In the genomic region with DNA sequence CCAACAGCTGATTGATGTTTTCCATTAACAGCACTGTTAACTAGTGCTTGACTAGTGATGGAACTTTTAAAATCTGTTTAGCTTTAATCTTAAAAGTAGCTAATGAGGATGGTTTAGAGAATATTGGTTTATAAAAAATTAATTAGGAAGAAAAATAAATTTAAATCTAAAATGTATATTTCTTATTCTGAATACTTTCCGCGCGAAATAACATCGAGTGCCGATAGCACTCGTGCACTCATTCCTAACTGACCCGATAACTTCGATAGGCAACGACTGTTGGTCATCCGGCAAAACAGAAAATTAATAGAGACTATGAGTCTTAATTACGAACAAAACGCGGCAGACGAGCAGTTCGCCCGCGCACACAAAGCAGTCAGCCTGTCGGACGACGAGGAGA, we compare ENCODE assay signal across 5 fruit fly cellular contexts.
TF ChIP-seq lines count a peak whose summit lies in the region.

THG (minus strand) TSS at position 22 of the 400 bp plus-strand sequence.
Rnmt (plus strand) TSS at position 237 of the 400 bp plus-strand sequence.

- no peak for TF ChIP-seq CTCF in whole organism, embryonic (GFP tag; optimal IDR thresholded peaks at IDR 0.05; lab: Kevin White, UChicago)

TF ChIP-seq in whole organism, adult, 20 proteins besides CTCF, POLR2A, EP300 and RAD21 (continues in another document):
- peak; percentile 78 for TF ChIP-seq toe (GFP tag; optimal IDR thresholded peaks at IDR 0.05; lab: Kevin White, UChicago)
- TF ChIP-seq ovo (GFP tag; optimal IDR thresholded peaks at IDR 0.05; lab: Kevin White, UChicago): peak; percentile 28
- no peak for TF ChIP-seq kay (GFP tag; lab: Kevin White, UChicago; ENCODE audit: borderline replicate concordance)
- TF ChIP-seq CG7101 (tag; optimal IDR thresholded peaks at IDR 0.05; lab: Kevin White, UChicago): peak; percentile 83
- TF ChIP-seq cic (GFP tag; optimal IDR thresholded peaks at IDR 0.05; lab: Kevin White, UChicago): no peak
- peak; percentile 71 for TF ChIP-seq CG1620 (GFP tag; optimal IDR thresholded peaks at IDR 0.05; lab: Kevin White, UChicago)
- peak; percentile 70 for TF ChIP-seq CG33017 (tag; optimal IDR thresholded peaks at IDR 0.05; lab: Kevin White, UChicago)
- peak; percentile 43 for TF ChIP-seq tj (GFP tag; optimal IDR thresholded peaks at IDR 0.05; lab: Kevin White, UChicago)
- peak; percentile 75 for TF ChIP-seq CG14711 (tag; optimal IDR thresholded peaks at IDR 0.05; lab: Kevin White, UChicago)
- TF ChIP-seq CG11617 (GFP tag; optimal IDR thresholded peaks at IDR 0.05; lab: Kevin White, UChicago): peak; percentile 75
- peak; percentile 47 for TF ChIP-seq CG12768 (GFP tag; optimal IDR thresholded peaks at IDR 0.05; lab: Kevin White, UChicago)
- peak; percentile 20 for TF ChIP-seq Crg-1 (GFP tag; optimal IDR thresholded peaks at IDR 0.05; lab: Kevin White, UChicago)
- TF ChIP-seq pad (GFP tag; optimal IDR thresholded peaks at IDR 0.05; lab: Kevin White, UChicago): peak; percentile 26
- TF ChIP-seq Clk (GFP tag; optimal IDR thresholded peaks at IDR 0.05; lab: Kevin White, UChicago): peak; percentile 30
- peak; percentile 65 for TF ChIP-seq Hr96 (GFP tag; optimal IDR thresholded peaks at IDR 0.05; lab: Kevin White, UChicago)
- peak; percentile 63 for TF ChIP-seq CG5204 (GFP tag; optimal IDR thresholded peaks at IDR 0.05; lab: Kevin White, UChicago)
- peak; percentile 65 for TF ChIP-seq Mnt (GFP tag; optimal IDR thresholded peaks at IDR 0.05; lab: Kevin White, UChicago)

TF ChIP-seq in whole organism, embryonic, 481 proteins besides CTCF, POLR2A, EP300 and RAD21 (continues in another document):
- TF ChIP-seq CG17912 (GFP tag; optimal IDR thresholded peaks at IDR 0.05; lab: Kevin White, UChicago) (peak; percentile 2), CG11560 (tag; IDR thresholded peaks at IDR 0.05; lab: Robert Waterston, UW) (peak; percentile 51; the same call in 1 of the 3 replicates), HmgZ (tag; optimal IDR thresholded peaks at IDR 0.05; lab: Kevin White, UChicago) (peak; percentile 90), Hr3 (GFP tag; optimal IDR thresholded peaks at IDR 0.05; lab: Kevin White, UChicago) (peak; percentile 96), CG32532 (GFP tag; IDR thresholded peaks at IDR 0.05; lab: Robert Waterston, UW) (peak; percentile 91), btn (GFP tag; optimal IDR thresholded peaks at IDR 0.05; lab: Kevin White, UChicago) (no peak), Ada2b (GFP tag; IDR thresholded peaks at IDR 0.05; lab: Robert Waterston, UW) (peak; percentile 84), HHEX (GFP tag; optimal IDR thresholded peaks at IDR 0.05; lab: Kevin White, UChicago) (peak; percentile 50), luna (GFP tag; optimal IDR thresholded peaks at IDR 0.05; lab: Kevin White, UChicago) (no peak), Trl (optimal IDR thresholded peaks at IDR 0.05; lab: Kevin White, UChicago) (no peak), Trl (GFP tag; optimal IDR thresholded peaks at IDR 0.05; lab: Kevin White, UChicago) (peak; percentile 69), az2 (GFP tag; optimal IDR thresholded peaks at IDR 0.05; lab: Kevin White, UChicago) (peak; percentile 86), cad (GFP tag; optimal IDR thresholded peaks at IDR 0.05; lab: Kevin White, UChicago) (no peak), CG3163 (GFP tag; optimal IDR thresholded peaks at IDR 0.05; lab: Kevin White, UChicago) (peak; percentile 16), CG2875 (GFP tag; optimal IDR thresholded peaks at IDR 0.05; lab: Kevin White, UChicago) (peak; percentile 45), fd64A (GFP tag; optimal IDR thresholded peaks at IDR 0.05; lab: Kevin White, UChicago) (no peak), fd96Cb (tag; optimal IDR thresholded peaks at IDR 0.05; lab: Kevin White, UChicago) (peak; percentile 63)

TF ChIP-seq in whole organism, prepupa, 60 proteins besides CTCF, POLR2A, EP300 and RAD21 (continues in another document):
- peak; percentile 67 for TF ChIP-seq topi (GFP tag; optimal IDR thresholded peaks at IDR 0.05; lab: Kevin White, UChicago)
- TF ChIP-seq CG8119 (GFP tag; IDR thresholded peaks at IDR 0.05; lab: Robert Waterston, UW): no peak; the same call in 2 of the 3 replicates
- peak; percentile 78; the same call in 2 of the 3 replicates for TF ChIP-seq eg (GFP tag; IDR thresholded peaks at IDR 0.05; lab: Robert Waterston, UW)
- peak; percentile 58 for TF ChIP-seq CG8632 (GFP tag; optimal IDR thresholded peaks at IDR 0.05; lab: Kevin White, UChicago)
- peak; percentile 40 for TF ChIP-seq CG1621 (tag; optimal IDR thresholded peaks at IDR 0.05; lab: Kevin White, UChicago)
- TF ChIP-seq Hr39 (GFP tag; optimal IDR thresholded peaks at IDR 0.05; lab: Kevin White, UChicago): peak; percentile 59
- TF ChIP-seq dac (GFP tag; optimal IDR thresholded peaks at IDR 0.05; lab: Kevin White, UChicago): peak; percentile 6
- peak; percentile 19 for TF ChIP-seq CG11902 (GFP tag; optimal IDR thresholded peaks at IDR 0.05; lab: Kevin White, UChicago)
- TF ChIP-seq Gug (GFP tag; IDR thresholded peaks at IDR 0.05; lab: Robert Waterston, UW): peak; percentile 69; the same call in 1 of the 2 replicates
- no peak for TF ChIP-seq CG11762 (GFP tag; optimal IDR thresholded peaks at IDR 0.05; lab: Kevin White, UChicago; ENCODE audit: insufficient read depth)
- no peak for TF ChIP-seq Blimp-1 (GFP tag; optimal IDR thresholded peaks at IDR 0.05; lab: Kevin White, UChicago)
- peak; percentile 79 for TF ChIP-seq OdsH (GFP tag; optimal IDR thresholded peaks at IDR 0.05; lab: Kevin White, UChicago)
- TF ChIP-seq Eip75B (GFP tag; optimal IDR thresholded peaks at IDR 0.05; lab: Kevin White, UChicago): peak; percentile 82
- TF ChIP-seq Sox102F (GFP tag; optimal IDR thresholded peaks at IDR 0.05; lab: Kevin White, UChicago): no peak
- TF ChIP-seq Hr38 (GFP tag; optimal IDR thresholded peaks at IDR 0.05; lab: Kevin White, UChicago): no peak
- TF ChIP-seq Hr4 (GFP tag; optimal IDR thresholded peaks at IDR 0.05; lab: Kevin White, UChicago): peak; percentile 75
- TF ChIP-seq pdm3 (GFP tag; optimal IDR thresholded peaks at IDR 0.05; lab: Kevin White, UChicago): peak; percentile 77

TF ChIP-seq in whole organism, pupa, 21 proteins besides CTCF, POLR2A, EP300 and RAD21:
- TF ChIP-seq CG14655 (GFP tag; optimal IDR thresholded peaks at IDR 0.05; lab: Kevin White, UChicago) (no peak), gl (tag; optimal IDR thresholded peaks at IDR 0.05; lab: Kevin White, UChicago) (no peak), CG13204 (GFP tag; optimal IDR thresholded peaks at IDR 0.05; lab: Kevin White, UChicago) (no peak), Ets98B (GFP tag; IDR thresholded peaks at IDR 0.05; lab: Robert Waterston, UW) (peak; percentile 58; the same call in 1 of the 2 replicates), CG17806 (tag; optimal IDR thresholded peaks at IDR 0.05; lab: Kevin White, UChicago) (peak; percentile 60), Pif1B (GFP tag; optimal IDR thresholded peaks at IDR 0.05; lab: Kevin White, UChicago) (peak; percentile 39), fd96Ca (GFP tag; IDR thresholded peaks at IDR 0.05; lab: Robert Waterston, UW) (peak; percentile 81), Snoo (tag; optimal IDR thresholded peaks at IDR 0.05; lab: Kevin White, UChicago) (peak; percentile 54), CG32121 (GFP tag; IDR thresholded peaks at IDR 0.05; lab: Robert Waterston, UW) (peak; percentile 81), CG34367 (tag; optimal IDR thresholded peaks at IDR 0.05; lab: Kevin White, UChicago) (peak; percentile 58), CG15710 (tag; optimal IDR thresholded peaks at IDR 0.05; lab: Kevin White, UChicago) (peak; percentile 75), CG8159 (tag; optimal IDR thresholded peaks at IDR 0.05; lab: Kevin White, UChicago) (peak; percentile 59), CG9948 (tag; optimal IDR thresholded peaks at IDR 0.05; lab: Kevin White, UChicago) (peak; percentile 41), CG4496 (GFP tag; IDR thresholded peaks at IDR 0.05; lab: Robert Waterston, UW) (peak; percentile 75; the same call in 2 of the 3 replicates), rn (GFP tag; IDR thresholded peaks at IDR 0.05; lab: Robert Waterston, UW) (0 out of 2 replicates have a peak, but pooled peaks have one; percentile 29)

TF ChIP-seq in whole organism, wandering third instar larva, 38 proteins besides CTCF, POLR2A, EP300 and RAD21 (continues in another document):
- TF ChIP-seq pan (optimal IDR thresholded peaks at IDR 0.05; lab: Kevin White, UChicago) (no peak), dmrt93B (GFP tag; optimal IDR thresholded peaks at IDR 0.05; lab: Kevin White, UChicago) (no peak), Hnf4 (GFP tag; optimal IDR thresholded peaks at IDR 0.05; lab: Kevin White, UChicago) (no peak), Dif (GFP tag; optimal IDR thresholded peaks at IDR 0.05; lab: Kevin White, UChicago; ENCODE audit: partially characterized antibody) (no peak), rgr (GFP tag; optimal IDR thresholded peaks at IDR 0.05; lab: Kevin White, UChicago) (peak; percentile 89), Abd-B (GFP tag; optimal IDR thresholded peaks at IDR 0.05; lab: Kevin White, UChicago) (no peak), Hr83 (GFP tag; optimal IDR thresholded peaks at IDR 0.05; lab: Kevin White, UChicago; ENCODE audit: poor library complexity, severe bottlenecking) (peak; percentile 43), woc (GFP tag; optimal IDR thresholded peaks at IDR 0.05; lab: Kevin White, UChicago) (peak; percentile 66), CG9705 (GFP tag; optimal IDR thresholded peaks at IDR 0.05; lab: Kevin White, UChicago) (peak; percentile 61), CG32264 (GFP tag; optimal IDR thresholded peaks at IDR 0.05; lab: Kevin White, UChicago) (no peak), Myc (optimal IDR thresholded peaks at IDR 0.05; lab: Kevin White, UChicago) (no peak), brk (GFP tag; optimal IDR thresholded peaks at IDR 0.05; lab: Kevin White, UChicago) (no peak), Vsx2 (GFP tag; optimal IDR thresholded peaks at IDR 0.05; lab: Kevin White, UChicago; ENCODE audit: partially characterized antibody) (no peak), psq (GFP tag; optimal IDR thresholded peaks at IDR 0.05; lab: Kevin White, UChicago) (peak; percentile 72), foxo (GFP tag; optimal IDR thresholded peaks at IDR 0.05; lab: Kevin White, UChicago) (peak in 1 of 2 experiments; percentile 87), usp (GFP tag; optimal IDR thresholded peaks at IDR 0.05; lab: Kevin White, UChicago) (no peak), Mio (GFP tag; optimal IDR thresholded peaks at IDR 0.05; lab: Kevin White, UChicago) (no peak), tai (GFP tag; optimal IDR thresholded peaks at IDR 0.05; lab: Kevin White, UChicago) (no peak), Dfd (GFP tag; optimal IDR thresholded peaks at IDR 0.05; lab: Kevin White, UChicago) (no peak), sv (GFP tag; optimal IDR thresholded peaks at IDR 0.05; lab: Kevin White, UChicago) (peak; percentile 82), h (GFP tag; optimal IDR thresholded peaks at IDR 0.05; lab: Kevin White, UChicago) (peak; percentile 87), dsf (GFP tag; optimal IDR thresholded peaks at IDR 0.05; lab: Kevin White, UChicago; ENCODE audit: borderline replicate concordance) (peak; percentile 57), Sp1 (GFP tag; optimal IDR thresholded peaks at IDR 0.05; lab: Kevin White, UChicago) (peak; percentile 73), OdsH (GFP tag; optimal IDR thresholded peaks at IDR 0.05; lab: Kevin White, UChicago) (peak; percentile 83), jim (GFP tag; optimal IDR thresholded peaks at IDR 0.05; lab: Kevin White, UChicago) (no peak)
